Worm (Caenorhabditis elegans) whole organism, late embryonic: ENCODE data around the gene Y73B6BL.12.

ENCODE experiments used
- ama-1 ChIP-seq: fragments of 150-350 bp; optimal IDR thresholded peaks from 2 replicates; lab custom pipeline; 2014
- fkh-10 ChIP-seq: fragments of 150-350 bp; optimal IDR thresholded peaks from 2 replicates; lab custom pipeline; 2014; ENCODE audit warnings: missing biosample characterization, missing genetic modification reagents, missing genetic modification characterization
- hlh-15 ChIP-seq: sonication (generic microtip); optimal IDR thresholded peaks from 2 replicates; lab custom pipeline; 2016; ENCODE audit warnings: missing genetic modification characterization, missing compliant biosample characterization
- unc-42 ChIP-seq: sonication (generic microtip); optimal IDR thresholded peaks from 2 replicates; lab custom pipeline; 2016; ENCODE audit warnings: missing genotype, missing genetic modification characterization, missing compliant biosample characterization
- zip-5 ChIP-seq: sonication (generic microtip); optimal IDR thresholded peaks from 2 replicates; lab custom pipeline; 2016; ENCODE audit warnings: missing genetic modification characterization, missing compliant biosample characterization

DNA sequence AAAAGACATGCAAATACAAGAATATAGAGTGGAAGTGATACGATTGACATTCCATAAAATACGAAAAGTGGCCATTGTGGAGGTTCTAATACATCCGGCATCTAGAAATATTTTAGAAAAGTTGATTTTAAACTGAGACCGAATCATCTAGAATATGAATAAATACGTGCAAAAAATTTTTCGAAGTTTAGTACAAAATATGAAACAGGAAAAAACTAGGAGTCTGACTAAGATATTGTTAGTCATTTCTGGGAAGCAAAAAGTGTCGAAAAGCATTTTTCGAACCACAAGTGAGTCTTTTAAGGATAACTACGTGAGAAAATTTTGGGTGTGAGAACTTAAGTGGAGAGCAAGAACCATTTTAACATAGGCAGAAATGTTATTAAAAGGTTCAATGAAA lies 35.1 kb downstream of the Y73B6BL.12 start, which contains the start of gene srv-32:
- TF ChIP-seq unc-42 (no peak), fkh-10 (GFP tag; lab: Kevin White, UChicago) (no peak), ama-1 (no peak), zip-5 (no peak), hlh-15 (tag; lab: Kevin White, UChicago) (no peak)
